Fruit fly (Drosophila melanogaster) whole organism, adult: ENCODE measurements around the gene bcn92.

ENCODE experiments used
- CG11617 ChIP-seq: fragments of 200-800 bp; sonication (Bioruptor generic); optimal IDR thresholded peaks from 2 replicates; lab custom pipeline; 2017; ENCODE audit warnings: mild to moderate bottlenecking, missing biosample characterization, missing genetic modification reagents, missing genetic modification characterization
- CG12768 ChIP-seq: fragments of 200-800 bp; sonication (Bioruptor generic); optimal IDR thresholded peaks from 2 replicates; lab custom pipeline; 2017; ENCODE audit warnings: missing biosample characterization, missing genetic modification characterization, mild to moderate bottlenecking, moderate library complexity, missing genetic modification reagents
- CG14711 ChIP-seq: fragments of 200-800 bp; sonication (Bioruptor generic); optimal IDR thresholded peaks from 2 replicates; lab custom pipeline; 2018; ENCODE audit warnings: missing biosample characterization, mild to moderate bottlenecking, missing genetic modification characterization, moderate library complexity
- CG1620 ChIP-seq: fragments of 200-800 bp; sonication (Bioruptor generic); optimal IDR thresholded peaks from 2 replicates; lab custom pipeline; 2016; ENCODE audit warnings: missing biosample characterization, missing genetic modification characterization
- CG33017 ChIP-seq: fragments of 200-800 bp; sonication (Bioruptor generic); optimal IDR thresholded peaks from 2 replicates; lab custom pipeline; 2018; ENCODE audit warnings: missing biosample characterization, mild to moderate bottlenecking, missing genetic modification characterization, moderate library complexity
- CG5204 ChIP-seq: fragments of 200-800 bp; sonication (Bioruptor generic); optimal IDR thresholded peaks from 2 replicates; lab custom pipeline; 2016; ENCODE audit warnings: missing biosample characterization, missing genetic modification characterization
- CG7045 ChIP-seq: fragments of 200-800 bp; sonication (Bioruptor generic); optimal IDR thresholded peaks from 2 replicates; lab custom pipeline; 2017; ENCODE audit warnings: missing biosample characterization, mild to moderate bottlenecking, missing genetic modification characterization
- CG7101 ChIP-seq: fragments of 200-800 bp; sonication (Bioruptor generic); optimal IDR thresholded peaks from 2 replicates; lab custom pipeline; 2018; ENCODE audit warnings: missing biosample characterization, mild to moderate bottlenecking, missing genetic modification characterization, moderate library complexity
- Clk ChIP-seq: fragments of 200-800 bp; sonication (Bioruptor generic); optimal IDR thresholded peaks from 2 replicates; lab custom pipeline; 2017; ENCODE audit warnings: missing biosample characterization, missing genetic modification characterization
- Crg-1 ChIP-seq: fragments of 200-800 bp; sonication (Bioruptor generic); optimal IDR thresholded peaks from 2 replicates; lab custom pipeline; 2016; ENCODE audit warnings: missing biosample characterization, missing genetic modification characterization
- Hr96 ChIP-seq: fragments of 200-800 bp; sonication (Bioruptor generic); optimal IDR thresholded peaks from 2 replicates; lab custom pipeline; 2016; ENCODE audit warnings: missing biosample characterization, missing genetic modification characterization
- Mnt ChIP-seq: fragments of 200-800 bp; sonication (Bioruptor generic); optimal IDR thresholded peaks from 2 replicates; lab custom pipeline; 2016; ENCODE audit warnings: missing biosample characterization, mild to moderate bottlenecking, missing genetic modification characterization
- bab1 ChIP-seq: fragments of 200-800 bp; sonication (Bioruptor generic); optimal IDR thresholded peaks from 3 replicates; lab custom pipeline; 2019; ENCODE audit warnings: missing biosample characterization, mild to moderate bottlenecking, missing genetic modification characterization, moderate library complexity
- cic ChIP-seq: fragments of 200-800 bp; sonication (Bioruptor generic); optimal IDR thresholded peaks from 2 replicates; lab custom pipeline; 2017; ENCODE audit warnings: missing biosample characterization, mild to moderate bottlenecking, missing genetic modification characterization, moderate library complexity
- cnc ChIP-seq, 2 experiments: fragments of >200 bp; optimal IDR thresholded peaks; 2 replicates each; lab custom pipeline; 2017
- kay ChIP-seq: fragments of 200-800 bp; sonication (Bioruptor generic); peaks from one replicate; lab custom pipeline; 2016; ENCODE audit warnings: missing biosample characterization, missing genetic modification characterization, borderline replicate concordance
- ovo ChIP-seq: fragments of 200-800 bp; sonication (Bioruptor generic); optimal IDR thresholded peaks from 2 replicates; lab custom pipeline; 2016; ENCODE audit warnings: missing biosample characterization, missing genetic modification characterization
- pad ChIP-seq: fragments of 200-800 bp; sonication (Bioruptor generic); optimal IDR thresholded peaks from 3 replicates; lab custom pipeline; 2017; ENCODE audit warnings: missing biosample characterization, missing genetic modification characterization, mild to moderate bottlenecking, moderate library complexity, missing genetic modification reagents
- tj ChIP-seq: fragments of 200-800 bp; sonication (Bioruptor generic); optimal IDR thresholded peaks from 3 replicates; lab custom pipeline; 2017; ENCODE audit warnings: missing biosample characterization, mild to moderate bottlenecking, missing genetic modification characterization, moderate library complexity
- toe ChIP-seq: fragments of 200-800 bp; sonication (Bioruptor generic); optimal IDR thresholded peaks from 2 replicates; lab custom pipeline; 2016; ENCODE audit warnings: missing biosample characterization, missing genetic modification characterization

The bcn92 gene

DNA sequence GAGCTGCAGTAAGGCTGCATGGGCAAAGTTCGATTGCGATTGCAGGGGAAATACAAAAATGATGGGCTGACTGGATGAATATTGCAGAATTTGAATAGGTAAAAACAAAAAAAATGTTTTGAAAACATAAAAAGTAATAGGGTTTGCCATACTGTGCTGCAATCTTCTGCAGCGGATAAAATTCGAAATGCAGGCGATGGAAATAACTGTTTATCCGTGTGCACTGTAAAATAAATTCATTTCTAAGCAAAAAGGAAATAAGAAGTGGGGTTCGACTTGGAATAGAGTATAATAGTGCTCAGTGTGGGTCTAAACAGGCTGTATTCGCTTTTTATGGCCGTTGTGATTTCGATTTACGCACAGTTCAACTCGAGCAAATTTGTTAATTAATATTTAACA, 44.4 kb upstream of the bcn92 start, which contains the start of gene CG14053:
Gene CG14053, minus strand, starts transcription at position 101 of the 399 bp plus-strand sequence.
- TF ChIP-seq bab1 (no peak), ovo (GFP tag; lab: Kevin White, UChicago) (no peak), toe (GFP tag; lab: Kevin White, UChicago) (no peak), Clk (GFP tag; lab: Kevin White, UChicago) (no peak), CG11617 (GFP tag; lab: Kevin White, UChicago) (no peak), pad (GFP tag; lab: Kevin White, UChicago) (no peak), CG5204 (no peak), CG7045 (GFP tag; lab: Kevin White, UChicago) (no peak), Crg-1 (GFP tag; lab: Kevin White, UChicago) (no peak), cnc (optimal IDR thresholded peaks at IDR 0.05; lab: Kevin White, UChicago) (no peak), CG14711 (tag; lab: Kevin White, UChicago) (no peak), cic (GFP tag; lab: Kevin White, UChicago) (no peak), CG1620 (GFP tag; lab: Kevin White, UChicago) (no peak), CG12768 (GFP tag; lab: Kevin White, UChicago) (no peak)

DNA sequence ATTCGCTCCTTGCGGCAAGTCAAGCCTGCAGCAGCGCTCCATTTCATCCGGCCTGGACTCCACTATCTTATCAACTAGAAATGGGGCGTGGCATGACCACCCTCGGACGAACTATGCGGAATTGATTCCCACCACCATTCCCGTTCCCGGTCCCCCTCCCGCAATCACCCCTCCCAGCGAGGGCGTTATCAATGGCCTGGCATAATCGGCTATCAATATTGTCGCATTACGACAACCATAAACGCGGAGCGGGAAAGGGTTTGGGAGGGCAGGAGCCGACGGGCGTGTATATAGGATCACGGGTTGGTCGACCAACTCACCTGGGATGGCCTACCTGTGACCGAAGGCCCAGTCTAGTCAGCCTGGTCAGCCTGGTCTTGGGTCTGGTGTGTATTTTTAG, 43.7 kb upstream of the bcn92 start:
- TF ChIP-seq bab1 (no peak), cnc (optimal IDR thresholded peaks at IDR 0.05; lab: Kevin White, UChicago) (no peak), CG12768 (GFP tag; lab: Kevin White, UChicago) (no peak), CG7101 (no peak)

DNA sequence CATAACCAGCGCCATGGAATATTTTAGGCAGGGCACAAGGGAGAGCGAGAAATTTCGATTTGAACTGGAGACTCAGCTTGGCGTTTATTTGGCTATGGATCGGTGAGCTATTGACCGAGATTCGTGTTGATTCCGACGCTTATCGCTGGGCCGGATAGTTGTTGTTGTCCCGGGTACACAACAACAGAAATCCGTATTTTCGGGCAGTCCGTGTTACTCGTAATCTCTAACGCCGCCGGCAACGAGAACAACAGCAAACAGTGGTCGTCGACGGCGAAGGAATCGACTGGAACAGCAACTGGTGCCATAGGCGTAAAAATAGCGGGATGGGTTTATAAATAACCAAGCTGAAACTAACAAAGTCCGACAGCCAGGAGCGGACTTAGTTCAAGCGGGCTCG, 42.4 kb upstream of the bcn92 start:
- TF ChIP-seq CG11617 (GFP tag; lab: Kevin White, UChicago) (no peak), tj (no peak), pad (GFP tag; lab: Kevin White, UChicago) (no peak), cnc (optimal IDR thresholded peaks at IDR 0.05; lab: Kevin White, UChicago) (no peak), toe (GFP tag; lab: Kevin White, UChicago) (no peak), ovo (GFP tag; lab: Kevin White, UChicago) (no peak), Crg-1 (GFP tag; lab: Kevin White, UChicago) (no peak), CG12768 (GFP tag; lab: Kevin White, UChicago) (no peak), Mnt (GFP tag; lab: Kevin White, UChicago) (no peak), Clk (GFP tag; lab: Kevin White, UChicago) (no peak), CG1620 (GFP tag; lab: Kevin White, UChicago) (no peak), cic (GFP tag; lab: Kevin White, UChicago) (no peak), CG7045 (GFP tag; lab: Kevin White, UChicago) (no peak), CG5204 (no peak), kay (GFP tag; lab: Kevin White, UChicago) (no peak)

DNA sequence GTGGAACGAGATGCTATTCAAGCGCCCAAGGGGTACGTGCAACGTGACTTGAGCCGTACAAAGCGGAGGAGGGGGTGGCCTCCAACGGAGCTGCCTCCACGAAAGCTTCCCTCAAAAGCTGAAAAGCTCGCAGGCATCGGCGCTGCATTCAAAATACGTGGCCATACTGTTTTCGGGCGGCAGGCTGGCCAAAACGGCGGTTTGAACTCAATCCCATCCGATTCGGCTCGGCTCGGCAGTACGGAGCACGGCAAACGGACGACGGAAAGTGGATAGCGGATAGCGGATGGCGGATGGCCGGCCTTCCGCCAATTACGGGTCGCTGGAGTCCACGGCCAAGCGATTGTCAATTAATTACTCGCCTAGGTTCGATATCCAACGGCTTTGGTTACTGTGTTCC, 39.4 kb upstream of the bcn92 start, which contains the start of gene Mct1:
Gene Mct1, plus strand, starts transcription at position 301 of the 400 bp plus-strand sequence.
- no peak for TF ChIP-seq kay (GFP tag; lab: Kevin White, UChicago)
- no peak for TF ChIP-seq CG5204
- TF ChIP-seq Mnt (GFP tag; lab: Kevin White, UChicago) = no peak
- TF ChIP-seq Clk (GFP tag; lab: Kevin White, UChicago) = no peak
- no peak for TF ChIP-seq CG7045 (GFP tag; lab: Kevin White, UChicago)
- TF ChIP-seq bab1 = no peak
- TF ChIP-seq Hr96 (GFP tag; lab: Kevin White, UChicago) = no peak
- TF ChIP-seq CG11617 (GFP tag; lab: Kevin White, UChicago) = no peak
- TF ChIP-seq ovo (GFP tag; lab: Kevin White, UChicago) = no peak
- TF ChIP-seq Crg-1 (GFP tag; lab: Kevin White, UChicago) = no peak
- TF ChIP-seq cnc (optimal IDR thresholded peaks at IDR 0.05; lab: Kevin White, UChicago) = no peak
- no peak for TF ChIP-seq CG12768 (GFP tag; lab: Kevin White, UChicago)
- no peak for TF ChIP-seq toe (GFP tag; lab: Kevin White, UChicago)
- TF ChIP-seq CG14711 (tag; lab: Kevin White, UChicago) = no peak
- TF ChIP-seq CG33017 (tag; lab: Kevin White, UChicago) = no peak
- no peak for TF ChIP-seq CG7101
- TF ChIP-seq cic (GFP tag; lab: Kevin White, UChicago) = no peak
- no peak for TF ChIP-seq CG1620 (GFP tag; lab: Kevin White, UChicago)

- peak; percentile 15 for TF ChIP-seq pad (GFP tag; lab: Kevin White, UChicago)
- no peak for TF ChIP-seq CG5204
- no peak for TF ChIP-seq CG12768 (GFP tag; lab: Kevin White, UChicago)
Observed at dm6 chrX:2187520-2187919, 38.1 kb upstream of the bcn92 start, which contains the start of gene CG3457. CG3457 (plus strand) TSS chrX:2187820.

dm6 chrX:2186555-2186954, 37.1 kb upstream of the bcn92 start, which contains the start of gene CG17777:
CG17777 (plus strand) TSS chrX:2186855.
- TF ChIP-seq Mnt (GFP tag; lab: Kevin White, UChicago) (no peak), CG14711 (tag; lab: Kevin White, UChicago) (no peak), Clk (GFP tag; lab: Kevin White, UChicago) (no peak), CG7045 (GFP tag; lab: Kevin White, UChicago) (no peak)

dm6 chrX:2184563-2184962, 35.1 kb upstream of the bcn92 start, which contains the start of the genes Nmd3 and CG17776:
Nmd3 (minus strand) TSS chrX:2184668.
CG17776 (plus strand) TSS chrX:2184725.
- TF ChIP-seq CG7045 (GFP tag; lab: Kevin White, UChicago) (no peak), cnc (optimal IDR thresholded peaks at IDR 0.05; lab: Kevin White, UChicago) (no peak), Mnt (GFP tag; lab: Kevin White, UChicago) (peak; percentile 99), CG1620 (GFP tag; lab: Kevin White, UChicago) (no peak), ovo (GFP tag; lab: Kevin White, UChicago) (no peak), tj (peak; percentile 10), bab1 (peak; percentile 45), Clk (GFP tag; lab: Kevin White, UChicago) (no peak), kay (GFP tag; lab: Kevin White, UChicago) (no peak), CG14711 (tag; lab: Kevin White, UChicago) (no peak), toe (GFP tag; lab: Kevin White, UChicago) (no peak), cic (GFP tag; lab: Kevin White, UChicago) (peak; percentile 13), Crg-1 (GFP tag; lab: Kevin White, UChicago) (no peak), CG11617 (GFP tag; lab: Kevin White, UChicago) (peak; percentile 5), CG33017 (tag; lab: Kevin White, UChicago) (no peak), CG5204 (no peak), CG7101 (peak; percentile 24), CG12768 (GFP tag; lab: Kevin White, UChicago) (no peak), Hr96 (GFP tag; lab: Kevin White, UChicago) (no peak), pad (GFP tag; lab: Kevin White, UChicago) (no peak)
